Fruit fly (Drosophila melanogaster): ENCODE data around the gene Hsp60B.

DNA sequence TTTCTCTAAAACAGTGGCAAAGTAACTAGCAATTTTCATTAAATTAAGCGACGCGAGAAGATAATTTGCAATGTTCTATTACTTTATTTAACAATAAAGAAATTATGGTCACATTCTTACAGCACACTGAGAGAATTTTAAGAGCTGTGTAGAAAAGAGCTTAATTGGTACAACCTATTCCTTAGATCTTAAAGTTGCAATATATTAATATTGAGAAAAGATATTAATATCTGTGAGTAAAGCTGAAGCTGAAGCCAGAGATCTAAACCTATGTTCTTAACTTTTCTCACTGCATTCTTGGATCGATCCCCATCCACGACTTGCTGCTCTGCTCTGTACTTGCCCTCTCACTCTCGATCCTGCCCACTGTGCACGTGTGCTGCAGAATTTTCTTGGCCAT, 43.4 kb upstream of the Hsp60B start:
- TF ChIP-seq CG33017 (tag; optimal IDR thresholded peaks at IDR 0.05) (no peak), Hr96 (GFP tag; optimal IDR thresholded peaks at IDR 0.05) (no peak), Clk (GFP tag; optimal IDR thresholded peaks at IDR 0.05) (no peak)
